Fruit fly (Drosophila melanogaster) whole organism, embryonic: ENCODE measurements around the gene CG15696.
A peak's percentile ranks its signal among the peaks of the same experiment; 100 is the strongest.

Experiments used
- CG17359 ChIP-seq: fragments of 200-800 bp; sonication (Bioruptor generic); optimal IDR thresholded peaks from 3 replicates; lab custom pipeline; 2018; ENCODE audit warnings: missing biosample characterization, mild to moderate bottlenecking, missing genetic modification characterization, moderate library complexity
- Pdp1 ChIP-seq, 2 experiments: fragments of 200-800 bp; sonication (Bioruptor generic); optimal IDR thresholded peaks; 3 replicates each; lab custom pipeline; 2016; ENCODE audit warnings: missing biosample characterization in 2 of 2, missing genetic modification characterization in 2 of 2, mild to moderate bottlenecking in 1 of 2, moderate library complexity in 1 of 2
- Rfx ChIP-seq: fragments of 200-800 bp; sonication (Bioruptor generic); IDR thresholded peaks from 2 replicates; pipeline ENCODE4 v1.3.6; 2022; ENCODE audit warnings: missing biosample characterization, missing genetic modification characterization
- Sox100B ChIP-seq: fragments of 200-800 bp; sonication (Bioruptor generic); optimal IDR thresholded peaks from 3 replicates; lab custom pipeline; 2018; ENCODE audit warnings: missing biosample characterization, mild to moderate bottlenecking, missing genetic modification characterization
- lab ChIP-seq: fragments of 200-800 bp; sonication (Bioruptor generic); optimal IDR thresholded peaks from 3 replicates; lab custom pipeline; 2017; ENCODE audit warnings: missing biosample characterization, missing genetic modification characterization, mild to moderate bottlenecking, moderate library complexity, missing genetic modification reagents
- pan ChIP-seq, 4 experiments: fragments of >200 bp in 3 of 4; fragments of 200-800 bp in 1 of 4; sonication (Bioruptor generic) in 1 of 4; optimal IDR thresholded peaks in 3 of 4; IDR thresholded peaks in 1 of 4; 2 replicates each; pipeline versions ENCODE4 v1.3.6 to Lab custom; 2017 to 2022; ENCODE audit warnings: missing biosample characterization in 2 of 4, missing genetic modification characterization in 2 of 4, mixed read lengths in 1 of 4
- psq ChIP-seq: fragments of 200-800 bp; sonication (Bioruptor generic); optimal IDR thresholded peaks from 2 replicates; lab custom pipeline; 2017; ENCODE audit warnings: missing biosample characterization, missing genetic modification characterization
- unpg ChIP-seq: fragments of 200-800 bp; sonication (Bioruptor generic); optimal IDR thresholded peaks from 3 replicates; lab custom pipeline; 2018; ENCODE audit warnings: missing biosample characterization, mild to moderate bottlenecking, missing genetic modification characterization, moderate library complexity

DNA sequence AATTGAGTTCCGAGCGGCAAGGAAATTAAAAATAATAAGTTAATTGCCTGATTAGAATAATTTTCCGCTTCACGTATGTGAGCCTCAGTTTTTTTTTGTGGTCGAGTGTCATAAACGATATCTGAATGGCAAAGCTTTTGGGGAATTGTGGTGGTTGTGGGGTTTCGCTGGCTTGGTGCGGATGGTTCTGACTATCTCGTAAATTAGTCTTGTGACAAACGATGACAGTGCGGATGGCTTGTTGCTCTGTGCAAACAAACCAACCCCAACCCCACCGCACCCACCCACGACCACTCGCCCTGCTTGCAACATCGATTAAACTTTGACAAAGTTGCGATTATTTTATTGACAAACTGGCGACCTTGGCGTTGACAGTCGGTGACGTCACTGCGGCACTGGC, 19.9 kb upstream of the CG15696 start:
- no peak for TF ChIP-seq pan (optimal IDR thresholded peaks at IDR 0.05; lab: Kevin White, UChicago)
- no peak for TF ChIP-seq pan (GFP tag; optimal IDR thresholded peaks at IDR 0.05 in 1 of 2, IDR thresholded peaks at IDR 0.05 in 1 of 2)
- TF ChIP-seq lab (GFP tag; lab: Kevin White, UChicago) = peak; percentile 62
- no peak for TF ChIP-seq Pdp1 (GFP tag; optimal IDR thresholded peaks at IDR 0.05; lab: Kevin White, UChicago)
- TF ChIP-seq Rfx (GFP tag; lab: Robert Waterston, UW) = peak; percentile 6; the same call in 1 of the 2 replicates
- TF ChIP-seq Sox100B = no peak
- TF ChIP-seq psq (GFP tag; lab: Kevin White, UChicago) = no peak
- no peak for TF ChIP-seq unpg (GFP tag; lab: Kevin White, UChicago)
- TF ChIP-seq CG17359 (tag; lab: Kevin White, UChicago) = no peak
